Fruit fly (Drosophila melanogaster) whole organism, embryonic: ENCODE measurements around the gene CG10431.

Experiments
- CG10654 ChIP-seq: fragments of 200-800 bp; sonication (Bioruptor generic); optimal IDR thresholded peaks from 2 replicates; lab custom pipeline; 2016; ENCODE audit warnings: missing biosample characterization, missing genetic modification characterization
- CG1233 ChIP-seq: fragments of 200-800 bp; sonication (Bioruptor generic); optimal IDR thresholded peaks from 4 replicates; lab custom pipeline; 2018; ENCODE audit warnings: missing biosample characterization, mild to moderate bottlenecking, missing genetic modification characterization
- CG12744 ChIP-seq: fragments of 200-800 bp; sonication (Bioruptor generic); optimal IDR thresholded peaks from 2 replicates; lab custom pipeline; 2016; ENCODE audit warnings: missing biosample characterization, missing genetic modification characterization
- CG13123 ChIP-seq: fragments of 200-800 bp; sonication (Bioruptor generic); optimal IDR thresholded peaks from 2 replicates; lab custom pipeline; 2016; ENCODE audit warnings: missing biosample characterization, missing genetic modification characterization
- CG14965 ChIP-seq: fragments of 200-800 bp; sonication (Bioruptor generic); optimal IDR thresholded peaks from 2 replicates; lab custom pipeline; 2016; ENCODE audit warnings: missing biosample characterization, missing genetic modification characterization, borderline replicate concordance
- CG15269 ChIP-seq: fragments of 200-800 bp; sonication (Bioruptor generic); optimal IDR thresholded peaks from 2 replicates; lab custom pipeline; 2018; ENCODE audit warnings: missing biosample characterization, mild to moderate bottlenecking, missing genetic modification characterization, moderate library complexity
- CG1647 ChIP-seq: fragments of 200-800 bp; sonication (Bioruptor generic); optimal IDR thresholded peaks from 3 replicates; lab custom pipeline; 2016; ENCODE audit warnings: missing biosample characterization, missing genetic modification characterization
- CG16863 ChIP-seq: fragments of 200-800 bp; sonication (Bioruptor generic); optimal IDR thresholded peaks from 3 replicates; lab custom pipeline; 2016; ENCODE audit warnings: missing biosample characterization, missing genetic modification characterization
- CG17328 ChIP-seq: fragments of 200-800 bp; sonication (Bioruptor generic); IDR thresholded peaks from 2 replicates; pipeline ENCODE4 v1.3.6; 2022; ENCODE audit warnings: missing biosample characterization, missing genetic modification characterization
- CG2120 ChIP-seq: fragments of 200-800 bp; sonication (Bioruptor generic); optimal IDR thresholded peaks from 3 replicates; lab custom pipeline; 2016; ENCODE audit warnings: missing biosample characterization, missing genetic modification characterization
- CG2889 ChIP-seq: fragments of 200-800 bp; sonication (Bioruptor generic); IDR thresholded peaks from 3 replicates; pipeline ENCODE4 v1.3.6; 2022; ENCODE audit warnings: missing biosample characterization, missing genetic modification characterization
- CG3065 ChIP-seq: fragments of 200-800 bp; sonication (Bioruptor generic); optimal IDR thresholded peaks from 2 replicates; lab custom pipeline; 2016; ENCODE audit warnings: missing biosample characterization, missing genetic modification characterization
- CG32532 ChIP-seq: fragments of 200-800 bp; sonication (Bioruptor generic); IDR thresholded peaks from 2 replicates; pipeline ENCODE4 v1.3.6; 2022; ENCODE audit warnings: missing biosample characterization, missing genetic modification characterization
- CG34422 ChIP-seq: fragments of 200-800 bp; sonication (Bioruptor generic); IDR thresholded peaks from 3 replicates; pipeline ENCODE4 v1.3.6; 2022; ENCODE audit warnings: missing biosample characterization, missing genetic modification characterization
- CG42726 ChIP-seq: fragments of 200-800 bp; sonication (Bioruptor generic); IDR thresholded peaks from 2 replicates; pipeline ENCODE4 v1.3.6; 2022; ENCODE audit warnings: missing biosample characterization, missing genetic modification characterization; ENCODE audit not compliant: partially characterized antibody
- CG4360 ChIP-seq: fragments of 200-800 bp; sonication (Bioruptor generic); IDR thresholded peaks from 2 replicates; pipeline ENCODE4 v1.3.6; 2022; ENCODE audit warnings: missing biosample characterization, missing genetic modification characterization
- CG5245 ChIP-seq: fragments of 200-800 bp; sonication (Bioruptor generic); optimal IDR thresholded peaks from 3 replicates; lab custom pipeline; 2016; ENCODE audit warnings: missing biosample characterization, missing genetic modification characterization
- CG6765 ChIP-seq: fragments of 200-800 bp; sonication (Bioruptor generic); optimal IDR thresholded peaks from 3 replicates; lab custom pipeline; 2017; ENCODE audit warnings: missing biosample characterization, mild to moderate bottlenecking, missing genetic modification characterization
- CG7839 ChIP-seq: fragments of 200-800 bp; sonication (Bioruptor generic); optimal IDR thresholded peaks from 3 replicates; lab custom pipeline; 2018; ENCODE audit warnings: missing biosample characterization, mild to moderate bottlenecking, missing genetic modification characterization, moderate library complexity
- CG8765 ChIP-seq: fragments of 200-800 bp; sonication (Bioruptor generic); IDR thresholded peaks from 2 replicates; pipeline ENCODE4 v1.3.6; 2022; ENCODE audit warnings: missing biosample characterization, missing genetic modification characterization
- CG9932 ChIP-seq: fragments of 200-800 bp; sonication (Bioruptor generic); IDR thresholded peaks from 2 replicates; pipeline ENCODE4 v1.3.6; 2022; ENCODE audit warnings: missing biosample characterization, missing genetic modification characterization
- Chrac-16 ChIP-seq: fragments of 200-800 bp; sonication (Bioruptor generic); optimal IDR thresholded peaks from 3 replicates; lab custom pipeline; 2016; ENCODE audit warnings: missing biosample characterization, missing genetic modification characterization
- H15 ChIP-seq: fragments of 200-800 bp; sonication (Bioruptor generic); IDR thresholded peaks from 3 replicates; pipeline ENCODE4 v1.3.6; 2022; ENCODE audit warnings: missing biosample characterization, missing genetic modification characterization
- Hmr ChIP-seq: fragments of 200-800 bp; sonication (Bioruptor generic); optimal IDR thresholded peaks from 3 replicates; lab custom pipeline; 2017; ENCODE audit warnings: mild to moderate bottlenecking, missing biosample characterization, missing genetic modification reagents, missing genetic modification characterization
- Lpt ChIP-seq: fragments of >200 bp; optimal IDR thresholded peaks from 2 replicates; lab custom pipeline; 2018; ENCODE audit warnings: missing biosample characterization, missing genetic modification characterization
- MBD-R2 ChIP-seq: fragments of 200-800 bp; sonication (Bioruptor generic); IDR thresholded peaks from 2 replicates; pipeline ENCODE4 v1.3.6; 2022; ENCODE audit warnings: missing biosample characterization, missing genetic modification characterization
- Max ChIP-seq: fragments of 200-800 bp; sonication (Bioruptor generic); optimal IDR thresholded peaks from 2 replicates; lab custom pipeline; 2016; ENCODE audit warnings: missing biosample characterization, mild to moderate bottlenecking, missing genetic modification characterization
- NC2β ChIP-seq: fragments of 200-800 bp; sonication (Bioruptor generic); optimal IDR thresholded peaks from 2 replicates; lab custom pipeline; 2016; ENCODE audit warnings: missing biosample characterization, missing genetic modification characterization
- Sox100B ChIP-seq: fragments of 200-800 bp; sonication (Bioruptor generic); optimal IDR thresholded peaks from 3 replicates; lab custom pipeline; 2018; ENCODE audit warnings: missing biosample characterization, mild to moderate bottlenecking, missing genetic modification characterization
- TFAM ChIP-seq: fragments of 200-800 bp; sonication (Bioruptor generic); optimal IDR thresholded peaks from 2 replicates; lab custom pipeline; 2017; ENCODE audit warnings: missing biosample characterization, missing genetic modification characterization, inconsistent platforms
- Xrp1 ChIP-seq: fragments of 200-800 bp; sonication (Bioruptor generic); IDR thresholded peaks from 2 replicates; pipeline ENCODE4 v1.3.6; 2022; ENCODE audit warnings: missing biosample characterization, missing genetic modification characterization
- amos ChIP-seq: fragments of 200-800 bp; sonication (Bioruptor generic); IDR thresholded peaks from 2 replicates; pipeline ENCODE4 v1.3.6; 2022; ENCODE audit warnings: missing biosample characterization, missing genetic modification characterization; ENCODE audit not compliant: partially characterized antibody
- br ChIP-seq: fragments of >200 bp; optimal IDR thresholded peaks from 2 replicates; lab custom pipeline; 2017
- crp ChIP-seq, 2 experiments: fragments of 200-800 bp; sonication (Bioruptor generic); optimal IDR thresholded peaks; 2 replicates in 1 of 2; 3 replicates in 1 of 2; lab custom pipeline; 2017; ENCODE audit warnings: missing biosample characterization in 2 of 2, missing genetic modification characterization in 2 of 2, mild to moderate bottlenecking in 1 of 2, moderate library complexity in 1 of 2
- en ChIP-seq: fragments of 200-800 bp; sonication (Bioruptor generic); optimal IDR thresholded peaks from 2 replicates; lab custom pipeline; 2016; ENCODE audit warnings: missing biosample characterization, missing genetic modification characterization
- esg ChIP-seq: fragments of 200-800 bp; sonication (Bioruptor generic); conservative IDR thresholded peaks from 2 replicates; pipeline ENCODE4 v1.3.6; 2022; ENCODE audit warnings: missing biosample characterization, missing genetic modification characterization
- fd102C ChIP-seq: fragments of 200-800 bp; sonication (Bioruptor generic); optimal IDR thresholded peaks from 2 replicates; lab custom pipeline; 2018; ENCODE audit warnings: missing biosample characterization, mild to moderate bottlenecking, missing genetic modification characterization, moderate library complexity
- fd96Cb ChIP-seq: fragments of 200-800 bp; sonication (Bioruptor generic); optimal IDR thresholded peaks from 2 replicates; lab custom pipeline; 2018; ENCODE audit warnings: missing biosample characterization, mild to moderate bottlenecking, missing genetic modification characterization, moderate library complexity
- fru ChIP-seq: fragments of >200 bp; optimal IDR thresholded peaks from 2 replicates; lab custom pipeline; 2017
- kah ChIP-seq: fragments of 200-800 bp; sonication (Bioruptor generic); optimal IDR thresholded peaks from 2 replicates; lab custom pipeline; 2018; ENCODE audit warnings: missing biosample characterization, mild to moderate bottlenecking, missing genetic modification characterization
- nerfin-2 ChIP-seq: fragments of 200-800 bp; sonication (Bioruptor generic); IDR thresholded peaks from 2 replicates; pipeline ENCODE4 v1.3.6; 2022; ENCODE audit warnings: missing biosample characterization, missing genetic modification characterization; ENCODE audit not compliant: partially characterized antibody
- pb ChIP-seq: fragments of 200-800 bp; sonication (Bioruptor generic); optimal IDR thresholded peaks from 3 replicates; lab custom pipeline; 2016; ENCODE audit warnings: missing biosample characterization, missing genetic modification characterization
- pnt ChIP-seq: fragments of 200-800 bp; sonication (Bioruptor generic); optimal IDR thresholded peaks from 3 replicates; lab custom pipeline; 2016; ENCODE audit warnings: missing biosample characterization, missing genetic modification characterization
- prd ChIP-seq, 3 experiments: fragments of >200 bp in 2 of 3; fragments of 200-800 bp in 1 of 3; sonication (Bioruptor generic) in 1 of 3; optimal IDR thresholded peaks in 2 of 3; IDR thresholded peaks in 1 of 3; 2 replicates in 2 of 3; 3 replicates in 1 of 3; pipeline versions ENCODE4 v1.3.6 to Lab custom; 2017 to 2022; ENCODE audit warnings: missing biosample characterization in 1 of 3, missing genetic modification characterization in 1 of 3
- ranshi ChIP-seq: fragments of 200-800 bp; sonication (Bioruptor generic); IDR thresholded peaks from 2 replicates; pipeline ENCODE4 v1.3.6; 2022; ENCODE audit warnings: missing biosample characterization, missing genetic modification characterization
- repo ChIP-seq: fragments of 200-800 bp; sonication (Bioruptor generic); optimal IDR thresholded peaks from 2 replicates; lab custom pipeline; 2016; ENCODE audit warnings: missing biosample characterization, missing genetic modification characterization
- sc ChIP-seq, 3 experiments: fragments of >200 bp in 2 of 3; fragments of 200-800 bp in 1 of 3; sonication (Bioruptor generic) in 1 of 3; optimal IDR thresholded peaks; 2 replicates in 2 of 3; 3 replicates in 1 of 3; lab custom pipeline; 2017; ENCODE audit warnings: mild to moderate bottlenecking in 1 of 3, missing biosample characterization in 1 of 3, missing genetic modification characterization in 1 of 3, missing genetic modification reagents in 1 of 3
- sens ChIP-seq: fragments of 200-800 bp; sonication (Bioruptor generic); peaks from one replicate; lab custom pipeline; 2016; ENCODE audit warnings: missing biosample characterization, missing genetic modification characterization
- sima ChIP-seq: fragments of 200-800 bp; sonication (Bioruptor generic); optimal IDR thresholded peaks from 2 replicates; lab custom pipeline; 2016; ENCODE audit warnings: missing biosample characterization, missing genetic modification characterization
- wek ChIP-seq: fragments of 200-800 bp; sonication (Bioruptor generic); optimal IDR thresholded peaks from 3 replicates; lab custom pipeline; 2018; ENCODE audit warnings: missing biosample characterization, mild to moderate bottlenecking, missing genetic modification characterization, moderate library complexity

Gene CG10431

dm6 chr2L:19026491-19027197, 52.1 kb downstream of the CG10431 start:
- TF ChIP-seq pnt (no peak), ranshi (GFP tag; lab: Robert Waterston, UW) (peak; percentile 38; the same call in 1 of the 2 replicates), esg (0 out of 2 replicates have a peak, but pooled peaks have one; percentile 17), CG2889 (GFP tag; lab: Robert Waterston, UW) (no peak), Sox100B (peak; percentile 47), fd102C (GFP tag; lab: Kevin White, UChicago) (no peak), CG17328 (GFP tag; lab: Robert Waterston, UW) (no peak), CG14965 (GFP tag; lab: Kevin White, UChicago) (no peak), CG1647 (GFP tag; lab: Kevin White, UChicago) (no peak), CG5245 (GFP tag; lab: Kevin White, UChicago) (no peak), CG7839 (peak; percentile 72), CG34422 (GFP tag; lab: Robert Waterston, UW) (0 out of 3 replicates have a peak, but pooled peaks have one; percentile 39), H15 (no peak), Xrp1 (GFP tag; lab: Robert Waterston, UW) (peak; percentile 42; the same call in 1 of the 2 replicates), Chrac-16 (GFP tag; lab: Kevin White, UChicago) (peak; percentile 23), sima (no peak), fru (lab: Kevin White, UChicago) (no peak), CG12744 (GFP tag; lab: Kevin White, UChicago) (peak; percentile 31), CG1233 (GFP tag; lab: Kevin White, UChicago) (peak; percentile 53), kah (GFP tag; lab: Kevin White, UChicago) (peak; percentile 28), CG9932 (peak; percentile 38; the same call in 1 of the 2 replicates), fd96Cb (peak; percentile 27), sens (GFP tag; lab: Kevin White, UChicago) (peak; percentile 48), Hmr (GFP tag; lab: Kevin White, UChicago) (peak; percentile 85), nerfin-2 (GFP tag; lab: Robert Waterston, UW) (no peak), CG3065 (GFP tag; lab: Kevin White, UChicago) (no peak), CG32532 (no peak; the same call in 1 of the 2 replicates), amos (GFP tag; lab: Robert Waterston, UW) (no peak), sc (optimal IDR thresholded peaks at IDR 0.05; lab: Kevin White, UChicago) (no peak), sc (GFP tag; optimal IDR thresholded peaks at IDR 0.05; lab: Kevin White, UChicago) (no peak), CG4360 (GFP tag; lab: Robert Waterston, UW) (no peak), TFAM (GFP tag; lab: Kevin White, UChicago) (no peak), CG15269 (tag; lab: Kevin White, UChicago) (peak; percentile 65), crp (GFP tag; optimal IDR thresholded peaks at IDR 0.05; lab: Kevin White, UChicago) (no peak), CG42726 (GFP tag; lab: Robert Waterston, UW) (no peak), repo (GFP tag; lab: Kevin White, UChicago) (no peak), prd (optimal IDR thresholded peaks at IDR 0.05; lab: Kevin White, UChicago) (no peak), prd (GFP tag; IDR thresholded peaks at IDR 0.05; lab: Robert Waterston, UW) (peak; percentile 17; the same call in 1 of the 3 replicates), en (no peak), MBD-R2 (GFP tag; lab: Robert Waterston, UW) (no peak), CG16863 (GFP tag; lab: Kevin White, UChicago) (peak; percentile 6), Max (GFP tag; lab: Kevin White, UChicago) (no peak), CG13123 (no peak), NC2β (GFP tag; lab: Kevin White, UChicago) (no peak), CG6765 (GFP tag; lab: Kevin White, UChicago) (peak; percentile 52), CG10654 (GFP tag; lab: Kevin White, UChicago) (no peak), Lpt (no peak), wek (no peak), CG2120 (peak; percentile 73), CG8765 (GFP tag; lab: Robert Waterston, UW) (no peak), pb (GFP tag; lab: Kevin White, UChicago) (no peak), br (lab: Kevin White, UChicago) (no peak)
